Worm (Caenorhabditis elegans) whole organism, L3 larva: Measurements from ENCODE around the gene nspc-18.

ENCODE experiments used
- R02D3.7 ChIP-seq: fragments of 150-350 bp; optimal IDR thresholded peaks from 2 replicates; lab custom pipeline; 2014; ENCODE audit warnings: missing biosample characterization, missing genetic modification characterization
- aly-2 ChIP-seq: fragments of 150-350 bp; optimal IDR thresholded peaks from 2 replicates; lab custom pipeline; 2014; ENCODE audit warnings: missing biosample characterization, missing genetic modification characterization
- ama-1 ChIP-seq: fragments of 150-350 bp; optimal IDR thresholded peaks from 2 replicates; lab custom pipeline; 2018
- ceh-16 ChIP-seq: sonication (generic microtip); optimal IDR thresholded peaks from 2 replicates; lab custom pipeline; 2017; ENCODE audit warnings: missing biosample characterization, missing genetic modification characterization
- ceh-28 ChIP-seq: fragments of 150-350 bp; optimal IDR thresholded peaks from 2 replicates; lab custom pipeline; 2014; ENCODE audit warnings: missing biosample characterization, missing genetic modification reagents, missing genetic modification characterization
- ceh-82 ChIP-seq: fragments of 150-350 bp; optimal IDR thresholded peaks from 2 replicates; lab custom pipeline; 2014; ENCODE audit warnings: missing biosample characterization, missing genetic modification characterization
- ceh-9 ChIP-seq: sonication (generic microtip); optimal IDR thresholded peaks from 2 replicates; lab custom pipeline; 2018; ENCODE audit warnings: missing biosample characterization, missing genetic modification characterization
- egl-5 ChIP-seq: fragments of 150-350 bp; optimal IDR thresholded peaks from 2 replicates; lab custom pipeline; 2017; ENCODE audit warnings: missing biosample characterization, missing genetic modification reagents, missing genetic modification characterization, inconsistent platforms
- elt-1 ChIP-seq: fragments of 150-350 bp; optimal IDR thresholded peaks from 2 replicates; lab custom pipeline; 2014; ENCODE audit warnings: missing biosample characterization, missing genetic modification characterization
- elt-2 ChIP-seq: sonication (generic microtip); optimal IDR thresholded peaks from 2 replicates; lab custom pipeline; 2016; ENCODE audit warnings: missing genetic modification reagents, mild to moderate bottlenecking, missing genetic modification characterization, missing compliant biosample characterization
- elt-3 ChIP-seq, 3 experiments: fragments of 150-350 bp in 1 of 3; sonication (generic microtip) in 2 of 3; optimal IDR thresholded peaks; 2 replicates in 2 of 3; 4 replicates in 1 of 3; lab custom pipeline; 2014 to 2017; ENCODE audit warnings: missing biosample characterization in 3 of 3, missing genetic modification characterization in 3 of 3
- fkh-10 ChIP-seq: sonication (generic microtip); optimal IDR thresholded peaks from 2 replicates; lab custom pipeline; 2017; ENCODE audit warnings: missing biosample characterization, missing genetic modification reagents, missing genetic modification characterization
- fkh-2 ChIP-seq: fragments of 150-350 bp; optimal IDR thresholded peaks from 2 replicates; lab custom pipeline; 2014; ENCODE audit warnings: missing biosample characterization, missing genetic modification reagents, missing genetic modification characterization
- fos-1 ChIP-seq: fragments of 150-350 bp; optimal IDR thresholded peaks from 2 replicates; lab custom pipeline; 2014; ENCODE audit warnings: missing biosample characterization, missing genetic modification characterization
- hmg-11 ChIP-seq: sonication (generic microtip); optimal IDR thresholded peaks from 2 replicates; lab custom pipeline; 2016; ENCODE audit warnings: missing genetic modification characterization, missing compliant biosample characterization
- jun-1 ChIP-seq: fragments of 150-350 bp; optimal IDR thresholded peaks from 2 replicates; lab custom pipeline; 2014; ENCODE audit warnings: missing biosample characterization, missing genetic modification reagents, missing genetic modification characterization
- lin-15B ChIP-seq: fragments of 150-350 bp; optimal IDR thresholded peaks from 2 replicates; lab custom pipeline; 2014; ENCODE audit warnings: missing biosample characterization, missing genetic modification characterization
- lin-39 ChIP-seq: fragments of 150-350 bp; optimal IDR thresholded peaks from 2 replicates; lab custom pipeline; 2018; ENCODE audit warnings: missing biosample characterization, missing genetic modification reagents, missing genetic modification characterization
- mdl-1 ChIP-seq: fragments of 150-350 bp; optimal IDR thresholded peaks from 2 replicates; lab custom pipeline; 2014; ENCODE audit warnings: missing biosample characterization, missing genetic modification characterization
- nfya-1 ChIP-seq: sonication (generic microtip); optimal IDR thresholded peaks from 2 replicates; lab custom pipeline; 2017; ENCODE audit warnings: missing genetic modification characterization, mild to moderate bottlenecking, missing compliant biosample characterization, antibody characterized with exemption, moderate library complexity; ENCODE audit not compliant: insufficient read depth
- nhr-11 ChIP-seq: fragments of 150-350 bp; optimal IDR thresholded peaks from 2 replicates; lab custom pipeline; 2014; ENCODE audit warnings: missing biosample characterization, missing genetic modification characterization
- nhr-12 ChIP-seq: fragments of 150-350 bp; optimal IDR thresholded peaks from 2 replicates; lab custom pipeline; 2014; ENCODE audit warnings: missing biosample characterization, missing genetic modification characterization
- nhr-23 ChIP-seq: fragments of 150-350 bp; optimal IDR thresholded peaks from 2 replicates; lab custom pipeline; 2014; ENCODE audit warnings: missing biosample characterization, missing genetic modification reagents, missing genetic modification characterization
- nhr-237 ChIP-seq: fragments of 150-350 bp; optimal IDR thresholded peaks from 2 replicates; lab custom pipeline; 2014; ENCODE audit warnings: missing biosample characterization, missing genetic modification characterization
- nhr-25 ChIP-seq: sonication (generic microtip); optimal IDR thresholded peaks from 2 replicates; lab custom pipeline; 2017; ENCODE audit warnings: missing biosample characterization, missing genetic modification characterization
- nhr-28 ChIP-seq: fragments of 150-350 bp; optimal IDR thresholded peaks from 2 replicates; lab custom pipeline; 2014; ENCODE audit warnings: missing biosample characterization, missing genetic modification characterization
- nhr-43 ChIP-seq: sonication (generic microtip); optimal IDR thresholded peaks from 2 replicates; lab custom pipeline; 2016; ENCODE audit warnings: mild to moderate bottlenecking, missing genetic modification characterization, missing compliant biosample characterization; ENCODE audit not compliant: poor library complexity, severe bottlenecking
- nhr-76 ChIP-seq: fragments of 150-350 bp; sonication (generic microtip); optimal IDR thresholded peaks from 5 replicates; lab custom pipeline; 2014; ENCODE audit warnings: missing biosample characterization, missing genetic modification characterization
- nhr-77 ChIP-seq: fragments of 150-350 bp; optimal IDR thresholded peaks from 2 replicates; lab custom pipeline; 2014; ENCODE audit warnings: missing biosample characterization, missing genetic modification characterization
- pha-4 ChIP-seq: fragments of 150-350 bp; optimal IDR thresholded peaks from 2 replicates; lab custom pipeline; 2014; ENCODE audit warnings: missing biosample characterization, missing genetic modification reagents, missing genetic modification characterization
- sea-2 ChIP-seq: fragments of 150-350 bp; sonication (generic microtip); optimal IDR thresholded peaks from 4 replicates; lab custom pipeline; 2014; ENCODE audit warnings: missing biosample characterization, missing genetic modification reagents, missing genetic modification characterization
- skn-1 ChIP-seq: fragments of 150-350 bp; optimal IDR thresholded peaks from 2 replicates; lab custom pipeline; 2014; ENCODE audit warnings: missing biosample characterization, missing genetic modification characterization
- snpc-4 ChIP-seq: fragments of 150-350 bp; optimal IDR thresholded peaks from 2 replicates; lab custom pipeline; 2014; ENCODE audit warnings: missing biosample characterization, missing genetic modification characterization
- tbx-2 ChIP-seq: sonication (generic microtip); optimal IDR thresholded peaks from 2 replicates; lab custom pipeline; 2016; ENCODE audit warnings: mild to moderate bottlenecking, missing genetic modification characterization, missing compliant biosample characterization
- unc-39 ChIP-seq: sonication (generic microtip); optimal IDR thresholded peaks from 4 replicates; lab custom pipeline; 2017; ENCODE audit warnings: missing biosample characterization, missing genetic modification characterization
- unc-62 ChIP-seq: fragments of 150-350 bp; sonication (generic microtip); optimal IDR thresholded peaks from 4 replicates; lab custom pipeline; 2014; ENCODE audit warnings: missing biosample characterization, missing genetic modification reagents, missing genetic modification characterization
- zag-1 ChIP-seq: fragments of 150-350 bp; optimal IDR thresholded peaks from 2 replicates; lab custom pipeline; 2014; ENCODE audit warnings: missing biosample characterization, missing genetic modification characterization
- ztf-11 ChIP-seq: fragments of 150-350 bp; optimal IDR thresholded peaks from 2 replicates; lab custom pipeline; 2014; ENCODE audit warnings: missing biosample characterization, missing genetic modification characterization
- ztf-4 ChIP-seq: fragments of 150-350 bp; optimal IDR thresholded peaks from 2 replicates; lab custom pipeline; 2014; ENCODE audit warnings: missing biosample characterization, missing genetic modification characterization

nspc-18 gene

ce11 chrX:14487832-14488231 lies 39.6 kb downstream of the nspc-18 start:
- no peak for TF ChIP-seq elt-2 (tag; lab: Kevin White, UChicago)
- no peak for TF ChIP-seq nhr-76
- TF ChIP-seq lin-39 (tag; lab: Kevin White, UChicago): peak; percentile 25
- peak; percentile 66 for TF ChIP-seq elt-1 (tag; lab: Kevin White, UChicago)
- TF ChIP-seq nhr-23 (tag; lab: Kevin White, UChicago): no peak

- TF ChIP-seq elt-1 (tag; lab: Kevin White, UChicago): peak; percentile 29
- TF ChIP-seq unc-39 (tag; lab: Kevin White, UChicago): no peak
- no peak for TF ChIP-seq fkh-10 (GFP tag; lab: Kevin White, UChicago)
- TF ChIP-seq egl-5 (tag; lab: Kevin White, UChicago): no peak
- peak; percentile 68 for TF ChIP-seq nhr-25 (tag; lab: Kevin White, UChicago)
- TF ChIP-seq, all 47 proteins: peak for 2
Observed at ce11 chrX:14487333-14487732, 40.1 kb downstream of the nspc-18 start.

DNA sequence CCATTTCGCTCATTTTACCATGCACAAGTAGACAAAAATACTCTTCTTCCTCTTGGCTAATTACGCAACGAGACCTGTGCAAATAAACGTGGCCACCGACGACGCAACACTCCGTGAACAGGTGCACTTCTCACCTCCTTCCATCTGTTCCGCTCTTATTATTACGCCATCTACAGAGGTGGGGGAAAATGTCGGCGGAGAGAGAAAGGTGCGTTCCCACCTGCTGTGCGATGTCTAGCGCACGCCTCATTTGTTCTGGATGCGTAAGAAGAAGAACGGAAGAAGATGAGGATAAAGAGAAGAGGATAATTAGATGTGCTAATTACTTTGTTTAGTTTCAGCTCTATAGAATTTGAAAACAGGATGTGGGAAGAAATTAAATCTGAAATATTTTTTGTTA lies 41.0 kb downstream of the nspc-18 start:
- no peak for TF ChIP-seq unc-62 (GFP tag; lab: Kevin White, UChicago)
- no peak for TF ChIP-seq sea-2 (GFP tag; lab: Kevin White, UChicago)
- TF ChIP-seq unc-39 (tag; lab: Kevin White, UChicago): no peak
- TF ChIP-seq lin-39 (tag; lab: Kevin White, UChicago): no peak
- TF ChIP-seq nhr-12 (tag; lab: Kevin White, UChicago): no peak
- TF ChIP-seq ceh-16 (tag; lab: Kevin White, UChicago): no peak
- TF ChIP-seq nhr-25 (tag; lab: Kevin White, UChicago): no peak
- TF ChIP-seq nhr-76: no peak
- no peak for TF ChIP-seq ama-1 (lab: Kevin White, UChicago)
- no peak for TF ChIP-seq elt-3 (tag; optimal IDR thresholded peaks at IDR 0.05; lab: Kevin White, UChicago)
- no peak for TF ChIP-seq snpc-4 (tag; lab: Kevin White, UChicago)
- no peak for TF ChIP-seq mdl-1
- no peak for TF ChIP-seq tbx-2 (tag; lab: Kevin White, UChicago)
- TF ChIP-seq fos-1: no peak
- TF ChIP-seq nhr-28 (tag; lab: Kevin White, UChicago): no peak
- TF ChIP-seq ceh-28 (tag; lab: Kevin White, UChicago): no peak

DNA sequence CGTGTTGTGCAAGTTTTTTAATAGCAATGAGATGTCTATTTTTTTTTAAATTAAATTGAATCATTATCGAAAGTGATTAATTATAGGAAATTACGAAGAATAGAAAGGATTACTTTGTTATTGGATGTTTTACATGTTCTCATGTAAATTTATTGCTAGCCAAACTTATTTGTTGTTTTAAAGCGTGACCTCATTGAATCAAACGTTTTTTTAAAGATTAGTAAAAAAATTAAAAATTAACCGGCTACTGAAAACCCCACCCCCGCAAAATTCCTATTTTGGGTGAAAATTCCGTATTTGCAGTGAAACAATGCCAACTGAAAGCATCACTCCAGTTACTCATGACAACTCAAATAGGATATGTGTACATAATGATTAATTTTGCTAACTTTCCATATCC lies 42.6 kb downstream of the nspc-18 start, which contains the start of gene M163.8:
Gene M163.8 (plus strand): TSS at position 301 of the 400 bp plus-strand sequence.
- TF ChIP-seq ceh-9 (tag; lab: Kevin White, UChicago) (no peak), hmg-11 (tag; lab: Kevin White, UChicago) (no peak), zag-1 (no peak), lin-15B (no peak), ama-1 (lab: Kevin White, UChicago) (no peak), aly-2 (tag; lab: Kevin White, UChicago) (no peak), elt-3 (tag; optimal IDR thresholded peaks at IDR 0.05; lab: Kevin White, UChicago) (no peak), ztf-11 (tag; lab: Kevin White, UChicago) (no peak), ceh-28 (tag; lab: Kevin White, UChicago) (no peak), nhr-237 (tag; lab: Kevin White, UChicago) (no peak), jun-1 (tag; lab: Kevin White, UChicago) (no peak), skn-1 (no peak)

ce11 chrX:14481637-14482036 lies 45.8 kb downstream of the nspc-18 start:
- TF ChIP-seq snpc-4 (tag; lab: Kevin White, UChicago) (peak; percentile 11), jun-1 (tag; lab: Kevin White, UChicago) (no peak)

DNA sequence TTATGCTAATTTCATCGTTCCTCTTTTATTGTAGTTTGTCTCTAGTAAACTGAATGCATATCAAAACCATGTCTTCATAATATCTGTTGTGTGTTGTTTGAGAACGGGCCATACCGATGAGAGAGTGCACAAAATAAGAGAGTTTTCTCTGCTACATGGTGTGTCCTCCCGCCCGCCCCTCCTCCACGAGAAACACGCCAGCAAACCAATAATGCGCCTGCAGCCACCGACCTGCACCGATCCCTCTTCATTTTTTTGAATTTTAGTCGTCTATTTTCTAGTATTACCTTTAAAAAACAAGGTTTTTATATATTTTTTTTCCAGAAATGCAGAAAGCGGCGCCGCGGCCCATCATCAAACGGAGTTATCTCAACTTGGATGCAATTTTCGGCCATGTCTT lies 47.2 kb downstream of the nspc-18 start, which contains the start of gene gfi-3:
Gene gfi-3 (plus strand): TSS at position 325 of the 400 bp plus-strand sequence.
- TF ChIP-seq elt-1 (tag; lab: Kevin White, UChicago) (peak; percentile 17), nhr-43 (peak; percentile 75), ztf-4 (tag; lab: Kevin White, UChicago) (no peak), lin-39 (tag; lab: Kevin White, UChicago) (peak; percentile 90), hmg-11 (tag; lab: Kevin White, UChicago) (peak; percentile 74), elt-2 (tag; lab: Kevin White, UChicago) (peak; percentile 61), nhr-11 (peak; percentile 40), nhr-77 (tag; lab: Kevin White, UChicago) (no peak), jun-1 (tag; lab: Kevin White, UChicago) (peak; percentile 53), nhr-23 (tag; lab: Kevin White, UChicago) (peak; percentile 86), lin-15B (peak; percentile 51), tbx-2 (tag; lab: Kevin White, UChicago) (peak; percentile 57), R02D3.7 (tag; lab: Kevin White, UChicago) (peak; percentile 51), nfya-1 (tag; lab: Kevin White, UChicago) (peak; percentile 80), nhr-25 (tag; lab: Kevin White, UChicago) (peak; percentile 83), ceh-28 (tag; lab: Kevin White, UChicago) (peak; percentile 70), unc-39 (tag; lab: Kevin White, UChicago) (no peak), ceh-9 (tag; lab: Kevin White, UChicago) (no peak), mdl-1 (no peak), ama-1 (lab: Kevin White, UChicago) (no peak), zag-1 (no peak), skn-1 (peak; percentile 55), snpc-4 (tag; lab: Kevin White, UChicago) (peak; percentile 93), fkh-2 (tag; lab: Kevin White, UChicago) (no peak), pha-4 (tag; lab: Kevin White, UChicago) (peak; percentile 85), aly-2 (tag; lab: Kevin White, UChicago) (no peak), ceh-82 (tag; lab: Kevin White, UChicago) (peak; percentile 13)
